Fruit fly (Drosophila melanogaster): ENCODE measurements around the gene betaTub85D.

betaTub85D gene

DNA sequence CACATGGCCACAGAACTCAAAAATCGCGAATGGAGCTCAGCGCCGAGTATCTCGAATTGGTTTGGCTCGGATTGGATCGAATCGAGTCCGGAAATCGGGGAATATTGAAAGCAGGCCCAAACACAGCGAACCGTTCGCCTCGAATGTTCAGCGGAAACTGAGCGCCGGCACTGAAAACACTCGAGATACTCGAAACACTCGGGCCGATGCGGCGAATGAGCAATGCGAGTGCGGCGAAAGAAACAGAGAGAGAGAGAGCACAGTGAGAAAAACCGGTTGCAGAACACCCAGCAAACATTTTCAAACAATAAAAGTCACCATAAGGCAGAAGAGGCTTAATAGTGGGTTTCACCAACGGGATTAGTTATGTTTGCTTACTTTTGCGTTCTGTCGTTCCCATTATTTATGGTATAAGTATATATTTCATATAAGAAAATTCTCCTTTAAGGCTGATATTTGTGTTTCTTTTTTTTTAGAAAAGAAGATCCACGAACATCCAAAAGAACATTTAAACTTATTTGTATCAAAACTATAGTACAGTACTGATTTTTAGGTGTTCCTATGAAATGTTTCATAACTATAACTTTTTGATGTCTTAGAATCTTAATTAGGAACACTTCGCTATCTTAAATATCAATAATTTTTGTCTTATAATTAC lies 15.6 kb downstream of the betaTub85D start, which contains the start of gene FER (continued):
- TF ChIP-seq Rfx (GFP tag; IDR thresholded peaks at IDR 0.05) (peak; percentile 56; the same call in 1 of the 2 replicates), sd (tag; optimal IDR thresholded peaks at IDR 0.05) (peak; percentile 34), pb (GFP tag; optimal IDR thresholded peaks at IDR 0.05) (peak; percentile 36), CG17612 (GFP tag; IDR thresholded peaks at IDR 0.05) (no peak), CG16779 (GFP tag; IDR thresholded peaks at IDR 0.05) (peak; percentile 64; the same call in 1 of the 2 replicates), chinmo (GFP tag; IDR thresholded peaks at IDR 0.05; ENCODE audit: partially characterized antibody) (peak; percentile 97), bowl (GFP tag; IDR thresholded peaks at IDR 0.05) (0 out of 2 replicates have a peak, but pooled peaks have one; percentile 22), wdn (GFP tag; IDR thresholded peaks at IDR 0.05) (0 out of 2 replicates have a peak, but pooled peaks have one; percentile 41), NC2β (GFP tag; optimal IDR thresholded peaks at IDR 0.05) (no peak), bsh (GFP tag; optimal IDR thresholded peaks at IDR 0.05) (peak; percentile 1 to 22), Drgx (GFP tag; IDR thresholded peaks at IDR 0.05) (peak; percentile 35; the same call in 1 of the 2 replicates), Dll (GFP tag; IDR thresholded peaks at IDR 0.05; ENCODE audit: partially characterized antibody) (no peak), CG17359 (tag; optimal IDR thresholded peaks at IDR 0.05) (peak; percentile 32), CG15696 (tag; optimal IDR thresholded peaks at IDR 0.05) (no peak), twi (tag; optimal IDR thresholded peaks at IDR 0.05) (no peak), CG10267 (tag; optimal IDR thresholded peaks at IDR 0.05) (peak; percentile 24), Dek (tag; optimal IDR thresholded peaks at IDR 0.05) (peak; percentile 24), grn (GFP tag; optimal IDR thresholded peaks at IDR 0.05) (peak; percentile 24), Bgb (GFP tag; IDR thresholded peaks at IDR 0.05; ENCODE audit: partially characterized antibody) (peak; percentile 85), CG2120 (GFP tag; optimal IDR thresholded peaks at IDR 0.05) (peak; percentile 40), dati (GFP tag; IDR thresholded peaks at IDR 0.05) (0 out of 2 replicates have a peak, but pooled peaks have one; percentile 12), nerfin-1 (tag; optimal IDR thresholded peaks at IDR 0.05) (peak; percentile 45), CG1233 (GFP tag; optimal IDR thresholded peaks at IDR 0.05) (no peak), Dip2 (GFP tag; IDR thresholded peaks at IDR 0.05) (no peak), CG2678 (tag; optimal IDR thresholded peaks at IDR 0.05) (peak; percentile 31), CG13894 (tag; optimal IDR thresholded peaks at IDR 0.05) (peak; percentile 80), nau (GFP tag; optimal IDR thresholded peaks at IDR 0.05) (peak; percentile 13)

DNA sequence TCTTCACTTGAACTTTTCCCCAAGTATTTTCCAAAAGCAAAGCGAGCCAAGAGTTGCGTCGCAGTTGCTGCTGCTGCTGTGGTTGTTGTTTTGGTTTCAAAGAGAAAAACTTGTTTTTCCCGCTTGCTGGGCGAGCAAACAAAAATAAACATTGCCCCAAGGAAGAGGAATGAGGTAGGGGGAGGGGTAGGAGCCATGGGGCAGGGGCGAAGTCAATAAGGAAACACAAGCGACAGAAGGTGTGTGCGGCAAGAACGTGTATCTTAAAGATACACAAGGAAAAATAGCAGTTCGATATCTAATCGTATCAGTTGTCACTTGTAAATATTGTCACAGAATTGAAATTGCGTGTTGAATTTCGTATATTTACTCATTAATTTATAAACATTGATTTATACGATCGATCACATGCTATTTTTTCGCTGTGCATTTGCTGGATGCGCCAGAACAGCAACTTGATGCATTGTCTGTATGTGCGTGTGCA lies 16.5 kb downstream of the betaTub85D start:
- TF ChIP-seq CG2120 (GFP tag; optimal IDR thresholded peaks at IDR 0.05) (no peak), CG14014 (GFP tag; IDR thresholded peaks at IDR 0.05) (peak; percentile 71), CG3065 (GFP tag; optimal IDR thresholded peaks at IDR 0.05) (peak; percentile 34), Mes4 (GFP tag; optimal IDR thresholded peaks at IDR 0.05) (no peak), Spps (tag; optimal IDR thresholded peaks at IDR 0.05) (peak; percentile 87), CG9727 (GFP tag; optimal IDR thresholded peaks at IDR 0.05) (peak; percentile 82), ranshi (GFP tag; IDR thresholded peaks at IDR 0.05) (peak; percentile 57; the same call in 1 of the 2 replicates), wor (GFP tag; IDR thresholded peaks at IDR 0.05) (no peak), gsb (GFP tag; IDR thresholded peaks at IDR 0.05) (peak; percentile 38; the same call in 1 of the 2 replicates), H15 (GFP tag; IDR thresholded peaks at IDR 0.05) (peak; percentile 70; the same call in 2 of the 3 replicates), run (tag; optimal IDR thresholded peaks at IDR 0.05) (no peak), Fer1 (GFP tag; optimal IDR thresholded peaks at IDR 0.05) (peak; percentile 70), Deaf1 (tag; optimal IDR thresholded peaks at IDR 0.05) (no peak), CG18011 (GFP tag; optimal IDR thresholded peaks at IDR 0.05) (peak; percentile 7), CG14441 (GFP tag; IDR thresholded peaks at IDR 0.05) (0 out of 2 replicates have a peak, but pooled peaks have one; percentile 22), pfk (GFP tag; optimal IDR thresholded peaks at IDR 0.05) (no peak), cato (GFP tag; optimal IDR thresholded peaks at IDR 0.05; ENCODE audit: borderline replicate concordance) (no peak), rib (GFP tag; IDR thresholded peaks at IDR 0.05) (peak; percentile 29; the same call in 1 of the 2 replicates), CG13775 (GFP tag; optimal IDR thresholded peaks at IDR 0.05) (peak; percentile 67), her (GFP tag; optimal IDR thresholded peaks at IDR 0.05) (no peak), Dek (tag; optimal IDR thresholded peaks at IDR 0.05) (peak; percentile 36), twi (tag; optimal IDR thresholded peaks at IDR 0.05) (peak; percentile 76), pum (GFP tag; optimal IDR thresholded peaks at IDR 0.05) (peak; percentile 50), CG6689 (GFP tag; IDR thresholded peaks at IDR 0.05) (peak; percentile 60; the same call in 1 of the 2 replicates), Oaz (GFP tag; IDR thresholded peaks at IDR 0.05) (no peak)

All from whole organism, embryonic.